Worm (Caenorhabditis elegans): Measurements from ENCODE around the gene F56C3.10.

DNA sequence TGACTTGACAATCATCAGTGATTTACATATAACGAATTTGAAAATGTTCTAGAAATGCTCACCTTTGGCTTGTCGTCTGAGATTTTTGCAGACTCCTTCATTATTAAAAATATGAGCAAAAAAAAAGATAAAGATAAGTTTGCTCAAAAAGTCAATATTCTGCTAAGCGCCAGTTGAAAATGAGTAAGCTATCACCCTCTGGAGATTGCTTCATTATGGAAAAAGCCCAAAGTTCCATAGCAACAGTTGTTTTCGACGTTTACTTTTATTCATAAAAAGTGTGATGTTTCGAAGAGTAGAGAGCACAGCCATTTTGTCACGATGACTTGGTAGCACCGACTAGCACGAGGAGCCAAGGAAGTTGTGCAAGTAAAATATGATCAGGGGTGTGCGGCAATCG, 23.2 kb downstream of the F56C3.10 start, which contains the start of gene F56C3.3:
- TF ChIP-seq med-1 (GFP tag; optimal IDR thresholded peaks at IDR 0.05; ENCODE audit: insufficient read depth) (no peak), cog-1 (tag; optimal IDR thresholded peaks at IDR 0.05) (no peak), flt-1 (GFP tag; IDR thresholded peaks at IDR 0.05) (no peak), ztf-29 (GFP tag; IDR thresholded peaks at IDR 0.05) (no peak), tab-1 (GFP tag; IDR thresholded peaks at IDR 0.05) (no peak), ztf-23 (GFP tag; IDR thresholded peaks at IDR 0.05) (no peak), klf-2 (GFP tag; conservative IDR thresholded peaks at IDR 0.05) (no peak), ref-1 (GFP tag; conservative IDR thresholded peaks at IDR 0.05) (no peak), T22C8.4 (GFP tag; IDR thresholded peaks at IDR 0.05) (no peak)

Measured in whole organism, midembryonic.